Worm (Caenorhabditis elegans) whole organism, dauer: ENCODE results near the gene ostf-4.

Experiments used
- unc-62 ChIP-seq: sonication (generic microtip); optimal IDR thresholded peaks from 2 replicates; lab custom pipeline; 2017; ENCODE audit warnings: missing biosample characterization, missing genetic modification reagents, missing genetic modification characterization

ostf-4 gene

DNA sequence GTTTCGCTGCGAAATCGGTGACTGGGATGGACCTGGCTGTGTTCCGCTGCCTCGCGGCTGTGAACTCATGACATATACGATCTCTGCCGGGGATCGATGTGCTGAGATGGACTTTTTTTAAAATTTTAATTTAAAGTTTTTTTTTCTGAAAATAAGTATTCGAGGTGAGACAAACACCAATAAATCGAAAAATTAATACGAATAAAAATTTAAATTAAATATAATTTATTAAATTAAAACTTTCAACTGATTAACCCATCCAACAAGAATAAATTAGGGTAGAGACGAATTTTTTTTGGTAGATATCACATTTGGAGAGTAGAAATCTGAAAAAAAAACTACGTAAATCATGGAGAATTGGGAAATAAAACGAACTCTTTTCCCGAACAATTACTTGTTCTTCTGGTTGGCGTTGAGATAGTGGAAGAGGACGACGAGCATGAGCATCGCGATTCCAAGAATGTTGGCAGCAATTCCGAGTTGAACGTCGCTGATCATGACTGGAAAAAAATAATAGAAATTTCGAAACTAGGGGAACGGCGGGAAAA is at the start of gene ostf-4, which contains the start of gene unc-50:
TSS of gene ostf-4 (minus strand) at position 498 of the 548 bp plus-strand sequence.
TSS of gene unc-50 (minus strand) at position 101 of the 548 bp plus-strand sequence.
- TF ChIP-seq unc-62, result no peak

DNA sequence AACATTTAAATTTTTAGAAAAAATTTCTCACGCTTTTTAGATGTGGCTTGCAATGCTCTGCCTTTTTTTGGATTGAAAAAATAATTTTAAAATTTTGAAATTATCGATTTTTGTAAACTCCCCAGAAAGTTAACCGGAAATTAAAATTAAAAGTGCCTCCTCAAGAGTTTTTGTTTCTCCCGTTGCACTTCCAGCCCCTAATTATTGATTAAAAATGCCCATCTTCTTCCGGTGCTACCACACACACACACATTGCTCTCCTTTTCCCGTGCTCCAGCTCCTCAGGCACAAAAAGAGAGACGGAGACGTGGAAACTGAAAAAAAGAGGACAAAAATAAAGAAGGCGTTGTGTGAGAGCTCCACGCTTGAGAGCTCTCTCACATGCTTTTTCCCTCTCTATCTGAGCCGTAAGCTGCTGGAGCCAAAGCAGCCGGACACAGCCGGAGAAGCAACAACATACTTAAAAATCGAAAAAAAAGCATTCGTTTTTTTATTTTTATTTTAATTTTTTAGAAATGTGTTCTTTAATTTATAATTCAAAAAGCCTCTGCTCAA is 49.1 kb upstream of the ostf-4 start:
- no peak for TF ChIP-seq unc-62

DNA sequence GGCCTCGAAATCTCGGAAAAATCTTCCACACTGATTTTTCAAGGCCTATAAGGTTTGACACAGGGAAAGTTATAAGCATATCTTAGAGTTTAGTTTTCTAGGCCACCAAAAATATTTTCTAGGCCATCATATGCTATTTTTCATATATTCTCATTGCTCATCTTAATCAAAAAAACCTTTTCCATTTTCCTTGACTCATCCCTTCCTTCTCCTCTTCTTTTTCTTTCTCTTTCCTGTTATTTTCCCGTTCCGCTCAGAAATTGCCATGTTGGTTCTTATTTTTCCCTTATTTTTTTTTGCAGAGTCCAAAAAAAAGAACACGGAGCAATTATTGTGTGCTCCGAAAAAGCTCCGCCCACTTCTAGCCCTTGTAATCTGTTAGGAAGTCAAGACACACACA is 46.3 kb upstream of the ostf-4 start, which contains the start of gene tbc-8:
TSS of gene tbc-8 (plus strand) at position 301 of the 400 bp plus-strand sequence.
- TF ChIP-seq unc-62, result no peak

DNA sequence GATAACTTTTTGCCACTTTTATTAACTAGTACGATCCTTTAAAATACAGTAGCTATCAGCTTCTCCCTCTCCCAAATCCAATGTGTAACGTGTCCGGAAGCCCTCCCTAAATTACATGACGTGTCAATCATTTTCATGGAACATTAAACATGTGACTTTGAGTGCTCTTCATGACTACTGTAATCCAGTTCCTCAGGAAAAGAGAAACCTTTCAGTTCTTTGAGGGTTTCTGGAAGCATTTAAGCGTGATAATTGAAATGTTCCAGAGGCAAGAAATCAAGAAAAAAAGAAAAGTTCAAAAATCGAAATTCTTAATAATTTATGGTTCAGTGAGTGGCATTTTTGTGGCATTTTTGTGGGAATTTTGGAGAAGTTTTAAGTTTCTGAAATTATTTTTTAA is 44.6 kb upstream of the ostf-4 start:
- TF ChIP-seq unc-62, result no peak

DNA sequence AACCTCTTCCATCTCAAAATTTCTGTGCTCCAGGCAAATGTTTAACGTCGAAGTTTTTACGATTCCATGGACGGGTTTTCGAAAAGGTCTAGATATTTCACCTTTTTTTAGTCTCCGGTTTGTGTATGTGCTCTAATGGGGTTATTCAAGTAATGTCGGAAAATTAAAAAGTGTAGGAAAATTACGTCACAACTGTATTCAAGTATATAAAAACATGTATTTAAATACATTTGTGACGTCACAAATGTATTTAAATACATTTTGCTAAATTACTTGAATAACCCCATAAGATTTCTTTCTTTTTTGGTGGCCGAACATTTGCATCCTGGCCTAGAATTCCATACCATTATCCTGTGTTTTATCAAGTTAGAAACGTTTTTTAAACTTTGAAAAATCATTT is 43.1 kb upstream of the ostf-4 start:
- no peak for TF ChIP-seq unc-62

DNA sequence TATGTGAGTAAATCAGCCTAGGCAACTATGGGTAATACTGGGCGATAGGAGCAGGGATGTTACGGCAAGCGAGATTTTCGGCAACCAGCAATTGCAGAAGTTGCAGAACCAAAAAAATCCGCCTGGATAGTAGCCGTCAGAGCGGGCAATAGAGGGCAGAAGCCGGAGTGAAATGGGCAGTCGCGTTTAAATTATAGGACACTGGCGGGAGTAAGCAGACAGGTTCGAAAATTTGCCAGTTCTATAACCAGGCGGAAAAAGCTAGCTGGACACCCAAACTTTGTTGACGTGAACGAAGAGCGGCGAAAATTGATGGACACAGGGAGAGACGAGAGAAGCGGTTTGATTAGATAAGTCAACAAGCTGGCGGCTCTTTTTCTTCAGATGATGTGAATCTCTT is 41.6 kb upstream of the ostf-4 start:
- no peak for TF ChIP-seq unc-62

DNA sequence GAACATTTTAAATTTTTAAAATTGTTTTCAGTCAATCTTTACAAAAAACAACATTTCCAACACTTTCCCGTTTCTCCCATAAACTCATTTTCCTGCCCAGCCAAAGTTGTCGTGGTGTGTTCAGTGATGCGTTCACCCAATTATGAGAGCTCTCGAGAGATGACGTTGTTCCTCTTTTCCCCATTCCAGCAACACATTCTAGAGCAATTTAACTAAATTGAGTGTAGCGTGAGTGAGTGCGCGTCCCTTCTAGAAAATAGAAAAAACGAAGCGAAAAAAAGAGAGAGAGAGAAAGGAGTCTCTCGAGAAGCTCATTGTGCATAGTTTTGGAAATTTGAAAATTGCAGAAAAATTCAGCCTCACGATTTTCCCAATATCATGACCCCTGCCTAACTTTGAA is 40.4 kb upstream of the ostf-4 start:
- TF ChIP-seq unc-62, result no peak

DNA sequence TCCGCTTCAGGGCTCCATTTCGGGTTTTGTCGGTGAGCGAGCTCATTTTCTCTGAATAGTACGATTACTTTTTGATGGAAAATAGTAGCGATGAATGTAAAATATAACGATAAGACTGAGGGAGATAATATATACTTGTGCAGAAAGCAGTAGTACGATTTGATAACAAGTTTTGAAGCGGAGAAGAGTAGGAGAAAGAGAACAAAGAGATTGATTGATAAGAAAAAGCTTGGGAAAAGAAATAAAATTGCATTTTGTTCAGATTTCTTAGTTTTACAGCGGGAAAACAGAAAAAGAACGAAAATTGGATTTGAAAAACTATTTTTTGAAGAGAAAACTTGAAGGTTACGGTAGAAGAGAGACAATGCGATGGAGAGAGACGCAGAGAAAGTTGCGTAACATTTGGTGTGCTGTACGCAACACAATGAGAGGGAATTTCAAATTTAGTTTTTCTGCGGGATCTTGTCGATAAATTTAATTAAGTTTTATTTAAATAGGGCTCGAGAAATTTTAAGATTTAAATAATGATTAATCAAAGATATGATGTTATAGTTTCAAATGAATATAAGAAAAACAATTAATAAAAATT is 39.3 kb upstream of the ostf-4 start, which contains the start of gene umps-1:
TSS of gene umps-1 (minus strand) at position 51 of the 589 bp plus-strand sequence.
- no peak for TF ChIP-seq unc-62

DNA sequence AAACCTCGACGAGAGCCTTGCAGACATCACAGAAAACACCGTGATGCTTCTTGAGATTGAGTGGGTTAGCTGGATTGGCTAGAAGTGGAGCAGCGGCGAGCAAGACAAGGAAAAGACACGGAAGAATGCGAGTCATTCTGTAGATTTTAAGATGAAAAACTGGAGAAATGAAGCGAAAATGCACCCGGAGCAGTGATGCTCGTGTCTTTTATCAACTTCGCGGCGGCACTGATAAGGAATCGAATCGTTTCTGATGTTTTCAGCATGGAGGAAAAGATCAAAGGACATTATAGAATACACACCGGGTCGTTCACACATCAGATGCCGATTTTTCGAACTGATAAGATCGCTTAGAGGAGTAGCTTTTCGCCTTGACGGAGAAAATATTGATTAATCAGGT is 37.0 kb upstream of the ostf-4 start, which contains the start of gene spp-1:
TSS of gene spp-1 (minus strand) at position 287 of the 400 bp plus-strand sequence.
- TF ChIP-seq unc-62, result no peak

DNA sequence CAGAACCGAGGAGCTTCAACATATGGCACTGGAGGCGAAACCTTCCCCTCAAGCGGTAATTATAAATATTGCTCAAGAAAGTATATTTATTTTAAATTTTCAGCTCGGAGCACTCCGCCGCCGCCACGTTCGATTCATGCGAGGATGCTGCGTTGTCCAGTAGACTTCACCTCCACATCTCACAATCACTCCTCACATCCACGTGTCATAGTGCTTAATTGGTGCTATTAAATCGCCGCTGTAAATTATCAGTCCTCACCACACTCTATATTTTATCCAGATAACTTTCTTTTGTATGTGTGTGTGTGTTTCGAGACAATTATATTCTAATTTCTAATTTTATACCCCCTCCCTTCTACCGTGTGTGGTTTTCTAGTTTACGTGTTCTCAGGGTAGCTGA is 36.2 kb upstream of the ostf-4 start:
- no peak for TF ChIP-seq unc-62

DNA sequence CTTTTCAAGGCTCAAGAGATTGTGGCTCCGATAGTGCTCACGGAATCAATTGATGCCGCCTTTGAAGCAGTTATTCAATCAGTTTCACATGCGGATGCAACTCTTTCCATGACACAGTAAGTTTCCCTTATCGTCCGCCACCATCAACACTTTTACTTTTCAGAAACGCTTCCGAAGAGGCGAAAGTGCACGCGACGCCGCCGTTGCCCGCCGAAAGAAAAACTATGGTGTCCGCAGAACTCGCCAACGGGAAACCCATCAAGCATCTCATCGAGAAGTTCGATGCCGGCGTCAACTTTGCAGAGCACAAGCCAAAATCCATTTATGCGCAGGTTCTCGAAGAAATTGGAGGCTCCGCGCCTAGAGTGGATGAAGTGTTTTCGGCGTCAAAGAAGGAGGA is 35.1 kb upstream of the ostf-4 start:
- no peak for TF ChIP-seq unc-62

DNA sequence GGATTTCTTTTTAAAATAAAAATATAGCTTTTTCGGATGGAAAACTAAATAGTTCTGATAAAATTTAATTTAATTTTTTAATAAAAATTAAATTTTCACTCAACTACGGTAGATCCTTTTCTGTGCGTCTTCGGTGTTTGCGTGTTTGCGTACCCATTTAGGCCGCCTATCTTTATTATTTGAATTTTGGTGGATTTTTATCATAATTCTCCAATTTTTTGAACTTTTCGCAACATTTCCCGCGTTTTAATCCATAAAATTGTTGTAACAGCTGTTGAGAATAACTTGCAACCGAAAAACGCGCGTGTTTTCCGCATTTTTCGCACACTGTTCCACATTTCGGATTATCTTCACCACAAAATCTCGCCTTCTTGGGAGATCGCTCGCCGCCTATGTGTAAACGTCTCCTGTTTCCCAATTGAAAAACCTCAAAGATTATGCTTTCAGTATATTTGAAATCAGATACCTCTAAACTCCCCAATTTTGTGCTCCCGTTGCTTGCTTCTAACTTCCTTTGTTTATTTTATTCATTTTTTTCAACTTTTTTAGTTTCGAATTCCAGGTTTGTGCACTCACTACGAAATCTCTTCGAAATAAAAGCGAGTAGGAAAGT is 33.3 kb upstream of the ostf-4 start, which contains the start of gene T07C4.3:
TSS of gene T07C4.3 (plus strand) at position 563 of the 613 bp plus-strand sequence.
- TF ChIP-seq unc-62, result no peak

DNA sequence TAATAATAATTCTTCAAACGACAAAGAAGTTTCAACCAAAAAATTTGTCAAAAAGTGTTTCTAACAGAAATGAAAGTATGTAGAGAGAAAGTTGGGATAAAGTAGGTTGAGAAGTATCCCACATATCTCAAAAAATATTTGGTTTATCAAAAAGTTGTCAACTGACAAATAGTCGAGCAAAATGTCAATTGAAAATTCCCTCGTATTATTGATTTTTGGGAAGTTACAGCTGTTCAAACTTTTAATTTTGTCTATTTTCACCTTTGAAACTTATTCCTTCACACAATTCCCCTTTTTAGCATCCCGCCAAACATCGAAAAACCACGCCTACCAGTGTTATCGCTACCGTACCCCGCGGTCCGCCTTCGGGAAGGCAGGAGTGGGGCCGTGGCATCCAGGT is 28.7 kb upstream of the ostf-4 start, which contains the start of gene tbx-8:
TSS of gene tbx-8 (plus strand) at position 301 of the 400 bp plus-strand sequence.
- no peak for TF ChIP-seq unc-62

DNA sequence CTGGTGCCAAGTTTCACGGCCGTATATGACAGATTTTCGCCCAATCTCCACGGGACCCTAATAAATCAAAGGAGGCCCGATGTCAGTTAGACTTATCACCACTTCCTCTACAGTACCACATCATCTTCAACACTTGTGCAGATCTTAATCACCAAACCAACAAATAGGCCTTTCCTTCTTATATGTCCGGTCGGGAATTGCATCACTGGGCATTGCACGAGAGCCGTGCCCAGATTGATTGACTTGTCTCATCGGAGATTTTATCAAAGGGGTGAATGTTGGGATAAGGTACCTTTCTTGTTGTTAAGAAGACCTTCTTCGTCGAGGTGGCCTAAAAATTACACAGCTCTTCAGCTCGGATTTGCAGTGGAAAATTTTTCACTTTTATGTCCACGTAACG is 26.4 kb upstream of the ostf-4 start:
- TF ChIP-seq unc-62, result no peak

DNA sequence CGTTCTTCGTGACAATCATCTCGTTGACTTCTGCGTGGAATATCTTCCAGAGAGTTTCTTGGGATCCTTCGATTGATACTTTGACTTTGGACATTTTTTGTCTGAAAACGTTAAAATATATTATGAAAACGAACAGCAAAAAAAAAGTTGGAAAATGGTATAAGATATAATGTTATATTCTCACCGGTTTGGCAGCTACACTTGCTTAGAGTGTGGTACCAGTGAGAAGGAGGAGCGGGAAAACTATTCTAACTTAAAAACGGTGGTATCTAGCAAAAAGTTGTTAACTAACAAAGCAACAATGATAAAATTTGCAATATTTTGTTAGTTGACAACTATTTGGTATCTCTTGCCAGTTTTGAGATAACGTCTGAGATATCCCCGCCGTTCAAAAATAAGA is 23.4 kb upstream of the ostf-4 start, which contains the start of gene tbx-9:
TSS of gene tbx-9 (minus strand) at position 101 of the 400 bp plus-strand sequence.
- no peak for TF ChIP-seq unc-62

DNA sequence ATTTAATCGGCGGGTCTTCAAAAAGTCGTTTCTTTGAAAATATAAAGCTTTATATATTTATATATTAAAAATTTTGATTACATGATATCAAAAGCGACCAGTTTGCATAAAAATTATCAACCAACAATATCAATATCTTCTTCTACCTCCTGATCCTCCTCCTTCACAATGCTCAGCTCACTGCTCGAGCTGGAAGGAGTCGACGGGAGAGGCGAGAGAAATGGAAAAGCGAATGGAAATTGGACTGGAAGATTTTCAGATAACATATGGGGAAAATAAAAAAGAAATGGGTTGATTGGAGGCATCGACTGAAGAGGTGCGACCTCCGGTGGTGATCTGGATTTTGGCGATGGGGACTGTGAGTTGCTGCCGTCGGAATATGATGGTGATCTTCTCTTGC is 21.6 kb upstream of the ostf-4 start:
- no peak for TF ChIP-seq unc-62
